Worm (Caenorhabditis elegans) whole organism, young adult: ENCODE measurements around the gene cyp-42A1.

Source experiments
- B0035.1 ChIP-seq: sonication (generic microtip); optimal IDR thresholded peaks from 2 replicates; lab custom pipeline; 2016; ENCODE audit warnings: missing genetic modification characterization, mild to moderate bottlenecking, missing compliant biosample characterization, missing genotype, missing genetic modification reagents
- D2030.7 ChIP-seq: fragments of 200-800 bp; sonication (Bioruptor generic); IDR thresholded peaks from 2 replicates; pipeline ENCODE4 v1.3.6; 2022; ENCODE audit warnings: missing genetic modification reagents, missing genetic modification characterization, missing compliant biosample characterization
- F10E7.11 ChIP-seq: sonication (generic microtip); optimal IDR thresholded peaks from 2 replicates; lab custom pipeline; 2017; ENCODE audit warnings: mild to moderate bottlenecking, missing genetic modification characterization, moderate library complexity, missing compliant biosample characterization
- F33H1.4 ChIP-seq: fragments of 200-800 bp; sonication (Bioruptor generic); IDR thresholded peaks from 2 replicates; pipeline ENCODE4 v1.3.6; 2022; ENCODE audit warnings: missing genetic modification reagents, missing genetic modification characterization, missing compliant biosample characterization
- F37B4.10 ChIP-seq: fragments of 200-800 bp; sonication (Bioruptor generic); IDR thresholded peaks from 2 replicates; pipeline ENCODE4 v1.3.6; 2022; ENCODE audit warnings: missing genetic modification characterization, missing compliant biosample characterization
- F52B5.7 ChIP-seq: sonication (generic microtip); optimal IDR thresholded peaks from 2 replicates; lab custom pipeline; 2016; ENCODE audit warnings: mild to moderate bottlenecking, missing genetic modification characterization, missing compliant biosample characterization
- F55B11.4 ChIP-seq: sonication (generic microtip); optimal IDR thresholded peaks from 2 replicates; lab custom pipeline; 2016; ENCODE audit warnings: missing compliant biosample characterization, missing genetic modification characterization, borderline replicate concordance; ENCODE audit not compliant: insufficient read depth
- F57A8.1 ChIP-seq: fragments of 200-800 bp; sonication (Bioruptor generic); optimal IDR thresholded peaks from 2 replicates; lab custom pipeline; 2018; ENCODE audit warnings: mild to moderate bottlenecking, missing genetic modification characterization, moderate library complexity, missing compliant biosample characterization
- K12H6.12 ChIP-seq: fragments of 200-800 bp; sonication (Bioruptor generic); optimal IDR thresholded peaks from 2 replicates; lab custom pipeline; 2018; ENCODE audit warnings: mild to moderate bottlenecking, missing genetic modification characterization, missing compliant biosample characterization
- Y53F4B.3 ChIP-seq: fragments of 200-800 bp; sonication (Bioruptor generic); IDR thresholded peaks from 2 replicates; pipeline ENCODE4 v1.3.6; 2022; ENCODE audit warnings: missing genetic modification reagents, missing genetic modification characterization, missing compliant biosample characterization
- ceh-27 ChIP-seq: fragments of 200-800 bp; sonication (Bioruptor generic); optimal IDR thresholded peaks from 2 replicates; lab custom pipeline; 2018; ENCODE audit warnings: mild to moderate bottlenecking, missing genetic modification characterization, moderate library complexity, missing compliant biosample characterization
- ceh-58 ChIP-seq: fragments of 200-800 bp; sonication (Bioruptor generic); IDR thresholded peaks from 2 replicates; pipeline ENCODE4 v1.3.6; 2022; ENCODE audit warnings: missing genetic modification characterization, missing compliant biosample characterization
- ceh-79 ChIP-seq: sonication (generic microtip); optimal IDR thresholded peaks from 2 replicates; lab custom pipeline; 2017; ENCODE audit warnings: mild to moderate bottlenecking, missing genetic modification characterization, missing compliant biosample characterization
- ceh-91 ChIP-seq: fragments of 200-800 bp; sonication (Bioruptor generic); IDR thresholded peaks from 2 replicates; pipeline ENCODE4 v1.3.6; 2022; ENCODE audit warnings: missing genetic modification reagents, missing genetic modification characterization, missing compliant biosample characterization
- die-1 ChIP-seq: sonication (generic microtip); optimal IDR thresholded peaks from 2 replicates; lab custom pipeline; 2016; ENCODE audit warnings: missing genotype, mild to moderate bottlenecking, missing genetic modification characterization, missing compliant biosample characterization
- dpff-1 ChIP-seq: sonication (generic microtip); optimal IDR thresholded peaks from 2 replicates; lab custom pipeline; 2017; ENCODE audit warnings: mild to moderate bottlenecking, missing genetic modification characterization, missing compliant biosample characterization
- egl-44 ChIP-seq: fragments of 200-800 bp; sonication (Bioruptor generic); IDR thresholded peaks from 2 replicates; pipeline ENCODE4 v1.3.6; 2022; ENCODE audit warnings: missing genetic modification reagents, missing genetic modification characterization, missing compliant biosample characterization
- fkh-3 ChIP-seq: sonication (generic microtip); optimal IDR thresholded peaks from 2 replicates; lab custom pipeline; 2016; ENCODE audit warnings: mild to moderate bottlenecking, missing genetic modification characterization, missing compliant biosample characterization
- gei-17 ChIP-seq: fragments of 200-800 bp; sonication (Bioruptor generic); optimal IDR thresholded peaks from 2 replicates; lab custom pipeline; 2018; ENCODE audit warnings: mild to moderate bottlenecking, missing genetic modification characterization, missing compliant biosample characterization
- hlh-26 ChIP-seq: fragments of 200-800 bp; sonication (Bioruptor generic); conservative IDR thresholded peaks from 2 replicates; pipeline ENCODE4 v1.3.6; 2022; ENCODE audit warnings: missing genetic modification reagents, missing genetic modification characterization, missing compliant biosample characterization
- hrde-1 ChIP-seq: sonication (generic microtip); optimal IDR thresholded peaks from 2 replicates; lab custom pipeline; 2016; ENCODE audit warnings: missing genetic modification characterization, mild to moderate bottlenecking, missing compliant biosample characterization, moderate library complexity, missing genotype, missing genetic modification reagents, borderline replicate concordance
- hsf-1 ChIP-seq: fragments of 200-800 bp; sonication (Bioruptor generic); IDR thresholded peaks from 2 replicates; pipeline ENCODE4 v1.3.6; 2022; ENCODE audit warnings: missing genetic modification reagents, missing genetic modification characterization, missing compliant biosample characterization
- let-526 ChIP-seq: fragments of 200-800 bp; sonication (Bioruptor generic); IDR thresholded peaks from 2 replicates; pipeline ENCODE4 v1.3.6; 2022; ENCODE audit warnings: missing genetic modification reagents, missing genetic modification characterization, missing compliant biosample characterization
- let-607 ChIP-seq, 2 experiments: fragments of 200-800 bp in 1 of 2; sonication (Bioruptor generic) in 1 of 2; sonication (generic microtip) in 1 of 2; optimal IDR thresholded peaks; 2 replicates each; lab custom pipeline; 2016 to 2018; ENCODE audit warnings: mild to moderate bottlenecking in 2 of 2, missing compliant biosample characterization in 2 of 2, missing genetic modification characterization in 2 of 2, moderate library complexity in 2 of 2, missing genotype in 1 of 2
- lin-26 ChIP-seq: fragments of 200-800 bp; sonication (Bioruptor generic); IDR thresholded peaks from 2 replicates; pipeline ENCODE4 v1.3.6; 2022; ENCODE audit warnings: missing genetic modification reagents, missing genetic modification characterization, missing compliant biosample characterization
- lin-35 ChIP-seq, 3 experiments: fragments of 150-350 bp in 2 of 3; sonication (generic microtip) in 1 of 3; optimal IDR thresholded peaks; 2 replicates each; lab custom pipeline; 2014 to 2018; ENCODE audit warnings: missing biosample characterization in 3 of 3, missing genetic modification characterization in 3 of 3, missing genetic modification reagents in 3 of 3
- lir-1 ChIP-seq: fragments of 200-800 bp; sonication (Bioruptor generic); conservative IDR thresholded peaks from 2 replicates; pipeline ENCODE4 v1.3.6; 2022; ENCODE audit warnings: missing genetic modification reagents, missing genetic modification characterization, missing compliant biosample characterization
- lsy-27 ChIP-seq: sonication (generic microtip); optimal IDR thresholded peaks from 2 replicates; lab custom pipeline; 2017; ENCODE audit warnings: missing genetic modification characterization, mild to moderate bottlenecking, missing compliant biosample characterization, antibody characterized with exemption, missing genotype, borderline replicate concordance; ENCODE audit not compliant: insufficient read depth
- madf-8 ChIP-seq: fragments of 200-800 bp; sonication (Bioruptor generic); conservative IDR thresholded peaks from 2 replicates; pipeline ENCODE4 v1.3.6; 2022; ENCODE audit warnings: missing genetic modification reagents, missing genetic modification characterization, missing compliant biosample characterization
- mel-28 ChIP-seq: sonication (generic microtip); optimal IDR thresholded peaks from 2 replicates; lab custom pipeline; 2016; ENCODE audit warnings: borderline replicate concordance, mild to moderate bottlenecking, missing genetic modification characterization, missing compliant biosample characterization
- nfyb-1 ChIP-seq: fragments of 200-800 bp; sonication (Bioruptor generic); IDR thresholded peaks from 2 replicates; pipeline ENCODE4 v1.3.6; 2022; ENCODE audit warnings: missing genetic modification reagents, missing genetic modification characterization, missing compliant biosample characterization
- nhr-27 ChIP-seq: fragments of 200-800 bp; sonication (Bioruptor generic); optimal IDR thresholded peaks from 2 replicates; lab custom pipeline; 2018; ENCODE audit warnings: mild to moderate bottlenecking, missing genetic modification characterization, moderate library complexity, missing compliant biosample characterization
- rec-8 ChIP-seq, 2 experiments: sonication (generic microtip); optimal IDR thresholded peaks; 2 replicates each; lab custom pipeline; 2016; ENCODE audit warnings: mild to moderate bottlenecking in 2 of 2, missing genetic modification characterization in 2 of 2, missing genetic modification reagents in 2 of 2, missing genotype in 2 of 2, missing biosample characterization in 1 of 2, missing compliant biosample characterization in 1 of 2, moderate library complexity in 1 of 2
- repo-1 ChIP-seq: sonication (generic microtip); optimal IDR thresholded peaks from 2 replicates; lab custom pipeline; 2017; ENCODE audit warnings: mild to moderate bottlenecking, missing genetic modification characterization, missing compliant biosample characterization
- sdz-38 ChIP-seq: sonication (generic microtip); optimal IDR thresholded peaks from 2 replicates; lab custom pipeline; 2016; ENCODE audit warnings: missing genotype, missing genetic modification characterization, missing compliant biosample characterization
- snpc-1.1 ChIP-seq: sonication (generic microtip); optimal IDR thresholded peaks from 2 replicates; lab custom pipeline; 2017; ENCODE audit warnings: missing genetic modification characterization, mild to moderate bottlenecking, missing compliant biosample characterization, antibody characterized with exemption, moderate library complexity, missing genotype, missing genetic modification reagents; ENCODE audit not compliant: insufficient read depth
- snpc-1.3 ChIP-seq: sonication (generic microtip); optimal IDR thresholded peaks from 2 replicates; lab custom pipeline; 2017; ENCODE audit warnings: missing genetic modification characterization, mild to moderate bottlenecking, missing compliant biosample characterization, antibody characterized with exemption, moderate library complexity, missing genotype, missing genetic modification reagents; ENCODE audit not compliant: insufficient read depth
- snpc-3.4 ChIP-seq: sonication (generic microtip); optimal IDR thresholded peaks from 2 replicates; lab custom pipeline; 2017; ENCODE audit warnings: missing genetic modification characterization, mild to moderate bottlenecking, missing compliant biosample characterization, antibody characterized with exemption, moderate library complexity, missing genotype, missing genetic modification reagents
- snpc-4 ChIP-seq, 5 experiments: fragments of 150-350 bp in 1 of 5; sonication (generic microtip) in 4 of 5; optimal IDR thresholded peaks; 2 replicates each; lab custom pipeline; 2014 to 2018; ENCODE audit warnings: missing genetic modification characterization in 5 of 5, missing biosample characterization in 3 of 5, antibody characterized with exemption in 2 of 5, mild to moderate bottlenecking in 2 of 5, missing compliant biosample characterization in 2 of 5, missing genotype in 2 of 5, moderate library complexity in 2 of 5, missing genetic modification reagents in 1 of 5
- unc-130 ChIP-seq: sonication (generic microtip); optimal IDR thresholded peaks from 2 replicates; lab custom pipeline; 2016; ENCODE audit warnings: missing genetic modification reagents, missing genetic modification characterization, missing compliant biosample characterization
- unc-62 ChIP-seq: fragments of 150-350 bp; optimal IDR thresholded peaks from 2 replicates; lab custom pipeline; 2014; ENCODE audit warnings: missing biosample characterization, missing genetic modification reagents, missing genetic modification characterization
- zfh-2 ChIP-seq: fragments of 200-800 bp; sonication (Bioruptor generic); conservative IDR thresholded peaks from 2 replicates; pipeline ENCODE4 v1.3.6; 2022; ENCODE audit warnings: missing genetic modification reagents, missing genetic modification characterization, missing compliant biosample characterization
- ztf-22 ChIP-seq: fragments of 200-800 bp; sonication (Bioruptor generic); optimal IDR thresholded peaks from 2 replicates; lab custom pipeline; 2018; ENCODE audit warnings: mild to moderate bottlenecking, missing genetic modification characterization, moderate library complexity, missing compliant biosample characterization
- ztf-25 ChIP-seq: fragments of 200-800 bp; sonication (Bioruptor generic); IDR thresholded peaks from 2 replicates; pipeline ENCODE4 v1.3.6; 2022; ENCODE audit warnings: missing genetic modification reagents, missing genetic modification characterization, missing compliant biosample characterization
- ztf-26 ChIP-seq: sonication (generic microtip); optimal IDR thresholded peaks from 2 replicates; lab custom pipeline; 2017; ENCODE audit warnings: missing genetic modification characterization, missing compliant biosample characterization

Gene cyp-42A1

DNA sequence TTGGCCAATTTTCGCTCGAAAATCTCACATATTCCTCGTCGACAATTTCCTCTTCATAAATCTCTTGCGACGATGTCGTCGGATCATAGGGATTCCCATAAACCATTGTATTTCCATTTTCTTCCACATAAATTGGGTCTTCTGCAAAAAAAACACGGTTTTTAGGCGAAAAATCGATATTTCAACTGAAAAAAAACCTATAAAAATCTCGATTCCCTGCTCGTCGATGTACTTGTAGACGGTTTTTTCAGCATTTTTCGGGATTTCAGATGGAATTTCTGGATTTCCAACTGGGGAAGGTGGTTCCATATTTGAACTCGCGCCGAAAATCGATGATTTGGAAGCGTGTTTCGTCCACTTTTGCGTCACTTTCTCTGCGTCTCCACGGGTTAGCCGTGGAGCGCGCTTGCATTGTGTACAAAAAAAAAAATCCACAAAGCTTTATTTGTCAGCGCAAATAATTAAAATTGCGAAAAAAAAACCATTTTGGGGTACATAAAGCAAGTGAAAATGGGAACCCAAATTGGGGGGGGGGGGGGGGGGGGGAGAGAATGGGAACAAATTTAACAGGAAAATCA is 55.7 kb downstream of the cyp-42A1 start, which contains the start of gene Y39B6A.43 (continued):
- TF ChIP-seq lin-35 (GFP tag; optimal IDR thresholded peaks at IDR 0.05; lab: Kevin White, UChicago) (peak; percentile 80 to 99 (median 96)), unc-130 (GFP tag; lab: Kevin White, UChicago) (peak; percentile 83), F57A8.1 (GFP tag; lab: Kevin White, UChicago) (peak; percentile 42), hsf-1 (GFP tag; lab: Robert Waterston, UW) (peak; percentile 86), ztf-22 (GFP tag; lab: Kevin White, UChicago) (peak; percentile 84), ztf-25 (0 out of 2 replicates have a peak, but pooled peaks have one; percentile 70), egl-44 (GFP tag; lab: Robert Waterston, UW) (peak; percentile 72; the same call in 1 of the 2 replicates), snpc-3.4 (tag; lab: Kevin White, UChicago) (peak; percentile 94), lin-26 (GFP tag; lab: Robert Waterston, UW) (peak; percentile 85), zfh-2 (peak; percentile 88), lsy-27 (tag; lab: Kevin White, UChicago) (peak; percentile 22), dpff-1 (peak; percentile 49), F52B5.7 (tag; lab: Kevin White, UChicago) (peak; percentile 97), hrde-1 (peak; percentile 84), gei-17 (GFP tag; lab: Kevin White, UChicago) (peak; percentile 81), B0035.1 (tag; lab: Kevin White, UChicago) (peak; percentile 64), nfyb-1 (GFP tag; lab: Robert Waterston, UW) (peak; percentile 97), F55B11.4 (tag; lab: Kevin White, UChicago) (no peak), rec-8 (tag; optimal IDR thresholded peaks at IDR 0.05; lab: Kevin White, UChicago) (peak in 1 of 2 experiments; percentile 75), lir-1 (GFP tag; lab: Robert Waterston, UW) (peak; percentile 97), nhr-27 (no peak), ztf-26 (peak; percentile 97), F37B4.10 (GFP tag; lab: Robert Waterston, UW) (peak; percentile 96), D2030.7 (GFP tag; lab: Robert Waterston, UW) (peak; percentile 99), K12H6.12 (tag; lab: Kevin White, UChicago) (peak; percentile 100), die-1 (tag; lab: Kevin White, UChicago) (no peak), madf-8 (GFP tag; lab: Robert Waterston, UW) (peak; percentile 88), unc-62 (GFP tag; lab: Kevin White, UChicago) (peak; percentile 62), ceh-91 (GFP tag; lab: Robert Waterston, UW) (peak; percentile 94), F10E7.11 (tag; lab: Kevin White, UChicago) (peak; percentile 86), snpc-1.3 (tag; lab: Kevin White, UChicago) (peak; percentile 91), mel-28 (tag; lab: Kevin White, UChicago) (peak; percentile 75), F33H1.4 (GFP tag; lab: Robert Waterston, UW) (peak; percentile 86), Y53F4B.3 (peak; percentile 88), let-526 (GFP tag; lab: Robert Waterston, UW) (peak; percentile 98), fkh-3 (tag; lab: Kevin White, UChicago) (no peak), let-607 (tag; optimal IDR thresholded peaks at IDR 0.05; lab: Kevin White, UChicago) (peak; percentile 82 to 87), ceh-27 (GFP tag; lab: Kevin White, UChicago) (peak; percentile 97), ceh-79 (peak; percentile 5), snpc-1.1 (tag; lab: Kevin White, UChicago) (peak; percentile 64), hlh-26 (GFP tag; lab: Robert Waterston, UW) (no peak), sdz-38 (tag; lab: Kevin White, UChicago) (no peak), repo-1 (tag; lab: Kevin White, UChicago) (peak; percentile 94), ceh-58 (GFP tag; lab: Robert Waterston, UW) (0 out of 2 replicates have a peak, but pooled peaks have one; percentile 37), snpc-4 (GFP tag; optimal IDR thresholded peaks at IDR 0.05; lab: Kevin White, UChicago) (peak; percentile 80), snpc-4 (tag; optimal IDR thresholded peaks at IDR 0.05; lab: Kevin White, UChicago) (peak; percentile 63 to 88 (median 84))
